Worm (Caenorhabditis elegans) whole organism, L4/young adult: ENCODE data around the gene fipr-10.

Source experiments
- W03F9.2 ChIP-seq: fragments of 150-350 bp; optimal IDR thresholded peaks from 2 replicates; lab custom pipeline; 2014; ENCODE audit warnings: missing biosample characterization, missing genetic modification characterization
- dao-5 ChIP-seq: sonication (generic microtip); optimal IDR thresholded peaks from 2 replicates; lab custom pipeline; 2016; ENCODE audit warnings: missing genotype, missing genetic modification characterization, moderate library complexity, missing compliant biosample characterization
- him-1 ChIP-seq: sonication (generic microtip); optimal IDR thresholded peaks from 2 replicates; lab custom pipeline; 2016; ENCODE audit warnings: missing genotype, missing genetic modification reagents, missing genetic modification characterization, missing compliant biosample characterization

DNA sequence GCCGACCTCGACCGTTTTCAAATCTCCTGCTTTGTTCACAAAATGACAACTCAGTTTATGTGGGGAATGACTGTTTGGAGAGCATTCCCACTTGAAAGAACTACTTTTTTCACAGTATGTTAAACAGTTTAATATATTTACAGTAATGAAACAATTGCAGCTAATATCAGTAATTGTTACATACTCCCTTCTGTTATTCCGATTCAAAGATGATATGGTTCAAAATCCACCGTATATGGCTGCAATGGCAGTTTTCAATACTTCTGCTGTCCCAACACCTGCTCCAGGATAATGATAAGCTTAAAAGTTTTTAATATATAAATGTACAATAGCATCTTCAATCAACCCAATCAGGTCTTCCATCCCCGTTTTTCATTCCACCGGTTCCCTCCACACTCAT lies 6.8 kb upstream of the fipr-10 start:
- no peak for TF ChIP-seq him-1 (tag; lab: Kevin White, UChicago)
- no peak for TF ChIP-seq dao-5 (tag; lab: Kevin White, UChicago)
- no peak for TF ChIP-seq W03F9.2
